Worm (Caenorhabditis elegans) whole organism, late embryonic: ENCODE measurements around the gene cbp-1.
A peak's percentile ranks its signal among the peaks of the same experiment; 100 is the strongest.

Experiments
- C08G9.2 ChIP-seq: sonication (generic microtip); optimal IDR thresholded peaks from 2 replicates; lab custom pipeline; 2016; ENCODE audit warnings: mild to moderate bottlenecking, missing genetic modification characterization, moderate library complexity, missing compliant biosample characterization
- T23F11.4 ChIP-seq: fragments of 200-800 bp; sonication (Bioruptor generic); optimal IDR thresholded peaks from 2 replicates; lab custom pipeline; 2018; ENCODE audit warnings: mild to moderate bottlenecking, missing genetic modification characterization, missing compliant biosample characterization
- Y22D7AL.16 ChIP-seq: sonication (generic microtip); optimal IDR thresholded peaks from 2 replicates; lab custom pipeline; 2016; ENCODE audit warnings: missing genetic modification characterization, missing compliant biosample characterization
- ama-1 ChIP-seq: fragments of 150-350 bp; optimal IDR thresholded peaks from 2 replicates; lab custom pipeline; 2014
- ceh-18 ChIP-seq: sonication (generic microtip); optimal IDR thresholded peaks from 2 replicates; lab custom pipeline; 2016; ENCODE audit warnings: missing genetic modification characterization, missing compliant biosample characterization
- ceh-2 ChIP-seq: sonication (generic microtip); optimal IDR thresholded peaks from 2 replicates; lab custom pipeline; 2016; ENCODE audit warnings: missing genotype, missing genetic modification characterization, missing compliant biosample characterization
- ceh-30 ChIP-seq: fragments of 150-350 bp; optimal IDR thresholded peaks from 2 replicates; lab custom pipeline; 2014; ENCODE audit warnings: missing biosample characterization, missing genetic modification characterization
- ceh-34 ChIP-seq: sonication (generic microtip); optimal IDR thresholded peaks from 2 replicates; lab custom pipeline; 2016; ENCODE audit warnings: mild to moderate bottlenecking, missing genetic modification characterization, missing compliant biosample characterization
- ceh-48 ChIP-seq: sonication (generic microtip); optimal IDR thresholded peaks from 2 replicates; lab custom pipeline; 2016; ENCODE audit warnings: missing genetic modification characterization, inconsistent platforms, missing compliant biosample characterization
- ceh-9 ChIP-seq: sonication (generic microtip); optimal IDR thresholded peaks from 2 replicates; lab custom pipeline; 2016; ENCODE audit warnings: mild to moderate bottlenecking, missing genetic modification characterization, inconsistent platforms, missing compliant biosample characterization
- dmd-4 ChIP-seq: sonication (generic microtip); optimal IDR thresholded peaks from 2 replicates; lab custom pipeline; 2016; ENCODE audit warnings: borderline replicate concordance, missing genetic modification characterization, missing compliant biosample characterization
- ets-4 ChIP-seq: sonication (generic microtip); optimal IDR thresholded peaks from 2 replicates; lab custom pipeline; 2016; ENCODE audit warnings: missing genetic modification characterization, missing compliant biosample characterization
- eyg-1 ChIP-seq: sonication (generic microtip); optimal IDR thresholded peaks from 2 replicates; lab custom pipeline; 2016; ENCODE audit warnings: missing genotype, missing genetic modification characterization, missing compliant biosample characterization
- fkh-6 ChIP-seq: sonication (generic microtip); optimal IDR thresholded peaks from 2 replicates; lab custom pipeline; 2016; ENCODE audit warnings: missing genetic modification characterization, missing compliant biosample characterization
- gmeb-2 ChIP-seq: sonication (generic microtip); optimal IDR thresholded peaks from 2 replicates; lab custom pipeline; 2016; ENCODE audit warnings: missing genetic modification characterization, inconsistent platforms, missing compliant biosample characterization
- hlh-30 ChIP-seq: sonication (generic microtip); optimal IDR thresholded peaks from 2 replicates; lab custom pipeline; 2017; ENCODE audit warnings: antibody characterized with exemption, missing genetic modification characterization, missing compliant biosample characterization; ENCODE audit not compliant: insufficient read depth
- hlh-6 ChIP-seq: sonication (generic microtip); optimal IDR thresholded peaks from 2 replicates; lab custom pipeline; 2016; ENCODE audit warnings: missing genotype, missing genetic modification characterization, missing compliant biosample characterization
- lim-6 ChIP-seq: sonication (generic microtip); optimal IDR thresholded peaks from 2 replicates; lab custom pipeline; 2016; ENCODE audit warnings: missing genetic modification characterization, missing compliant biosample characterization
- lin-11 ChIP-seq: fragments of 200-800 bp; sonication (Bioruptor generic); optimal IDR thresholded peaks from 2 replicates; lab custom pipeline; 2018; ENCODE audit warnings: mild to moderate bottlenecking, missing genetic modification characterization, missing compliant biosample characterization
- madf-2 ChIP-seq: sonication (generic microtip); optimal IDR thresholded peaks from 2 replicates; lab custom pipeline; 2017; ENCODE audit warnings: missing genetic modification characterization, missing compliant biosample characterization
- nfya-1 ChIP-seq: sonication (generic microtip); optimal IDR thresholded peaks from 2 replicates; lab custom pipeline; 2017; ENCODE audit warnings: missing genetic modification characterization, mild to moderate bottlenecking, missing compliant biosample characterization, antibody characterized with exemption, moderate library complexity
- npax-4 ChIP-seq: sonication (generic microtip); optimal IDR thresholded peaks from 2 replicates; lab custom pipeline; 2016; ENCODE audit warnings: missing genetic modification characterization, missing compliant biosample characterization
- pag-3 ChIP-seq: sonication (generic microtip); optimal IDR thresholded peaks from 2 replicates; lab custom pipeline; 2016; ENCODE audit warnings: missing compliant biosample characterization, missing genetic modification characterization, borderline replicate concordance
- pat-9 ChIP-seq: fragments of 200-800 bp; sonication (Bioruptor generic); optimal IDR thresholded peaks from 2 replicates; lab custom pipeline; 2018; ENCODE audit warnings: mild to moderate bottlenecking, missing genetic modification characterization, moderate library complexity, missing compliant biosample characterization
- pqm-1 ChIP-seq: sonication (generic microtip); optimal IDR thresholded peaks from 2 replicates; lab custom pipeline; 2016; ENCODE audit warnings: missing genetic modification characterization, missing compliant biosample characterization
- pros-1 ChIP-seq: fragments of 150-350 bp; optimal IDR thresholded peaks from 2 replicates; lab custom pipeline; 2014; ENCODE audit warnings: missing biosample characterization, missing genetic modification reagents, missing genetic modification characterization
- ref-2 ChIP-seq: sonication (generic microtip); optimal IDR thresholded peaks from 2 replicates; lab custom pipeline; 2016; ENCODE audit warnings: missing genetic modification characterization, missing compliant biosample characterization
- rnt-1 ChIP-seq: sonication (generic microtip); optimal IDR thresholded peaks from 2 replicates; lab custom pipeline; 2016; ENCODE audit warnings: missing genetic modification characterization, missing compliant biosample characterization
- sdc-2 ChIP-seq: sonication (generic microtip); optimal IDR thresholded peaks from 2 replicates; lab custom pipeline; 2016; ENCODE audit warnings: missing genotype, missing genetic modification characterization, missing compliant biosample characterization
- sox-2 ChIP-seq: fragments of 200-800 bp; sonication (Bioruptor generic); IDR thresholded peaks from 2 replicates; pipeline ENCODE4 v1.3.6; 2022; ENCODE audit warnings: missing genetic modification reagents, missing genetic modification characterization, missing compliant biosample characterization
- tbx-2 ChIP-seq: sonication (generic microtip); optimal IDR thresholded peaks from 2 replicates; lab custom pipeline; 2016; ENCODE audit warnings: missing genetic modification characterization, missing compliant biosample characterization
- tbx-7 ChIP-seq: sonication (generic microtip); optimal IDR thresholded peaks from 2 replicates; lab custom pipeline; 2016; ENCODE audit warnings: missing genotype, missing genetic modification characterization, missing compliant biosample characterization
- unc-55 ChIP-seq: sonication (generic microtip); optimal IDR thresholded peaks from 2 replicates; lab custom pipeline; 2017; ENCODE audit warnings: missing biosample characterization, missing genetic modification reagents, missing genetic modification characterization
- ztf-16 ChIP-seq: sonication (generic microtip); optimal IDR thresholded peaks from 2 replicates; lab custom pipeline; 2017; ENCODE audit warnings: missing genetic modification characterization, missing compliant biosample characterization

Gene cbp-1

ce11 chrIII:9741985-9742384 lies 24.3 kb upstream of the cbp-1 start (continued):
- TF ChIP-seq lim-6 (tag; lab: Kevin White, UChicago) (no peak), unc-55 (GFP tag; lab: Kevin White, UChicago) (peak; percentile 57), nfya-1 (tag; lab: Kevin White, UChicago) (peak; percentile 0), tbx-2 (tag; lab: Kevin White, UChicago) (peak; percentile 2), tbx-7 (tag; lab: Kevin White, UChicago) (no peak)

- no peak for TF ChIP-seq T23F11.4 (GFP tag; lab: Kevin White, UChicago)
- no peak for TF ChIP-seq eyg-1 (tag; lab: Kevin White, UChicago)
- no peak for TF ChIP-seq pag-3
- no peak for TF ChIP-seq ztf-16
- no peak for TF ChIP-seq npax-4 (tag; lab: Kevin White, UChicago)
- no peak for TF ChIP-seq lin-11 (tag; lab: Kevin White, UChicago)
- TF ChIP-seq pat-9 (tag; lab: Kevin White, UChicago), result no peak
- no peak for TF ChIP-seq pqm-1 (tag; lab: Kevin White, UChicago)
- no peak for TF ChIP-seq dmd-4 (tag; lab: Kevin White, UChicago)
- TF ChIP-seq gmeb-2 (tag; lab: Kevin White, UChicago), result no peak
- no peak for TF ChIP-seq ceh-30 (tag; lab: Kevin White, UChicago)
- TF ChIP-seq hlh-30, result no peak
- no peak for TF ChIP-seq lim-6 (tag; lab: Kevin White, UChicago)
- no peak for TF ChIP-seq fkh-6 (tag; lab: Kevin White, UChicago)
- no peak for TF ChIP-seq madf-2 (tag; lab: Kevin White, UChicago)
- no peak for TF ChIP-seq ceh-48
- no peak for TF ChIP-seq Y22D7AL.16 (tag; lab: Kevin White, UChicago)
- TF ChIP-seq, all 69 proteins: peak for 0
These were observed 23.1 kb upstream of the cbp-1 start, which contains the start of gene T05G5.1 for ce11 chrIII:9743239-9743638. Gene T05G5.1, minus strand, starts transcription at chrIII:9743339.

ce11 chrIII:9744525-9744924 lies 21.8 kb upstream of the cbp-1 start:
- TF ChIP-seq unc-55 (GFP tag; lab: Kevin White, UChicago) (peak; percentile 14), ceh-2 (tag; lab: Kevin White, UChicago) (no peak), ceh-18 (tag; lab: Kevin White, UChicago) (peak; percentile 3)

- TF ChIP-seq rnt-1 (tag; lab: Kevin White, UChicago) (peak; percentile 5), ceh-9 (tag; lab: Kevin White, UChicago) (no peak), ref-2 (tag; lab: Kevin White, UChicago) (peak; percentile 22), ets-4 (tag; lab: Kevin White, UChicago) (no peak), pros-1 (tag; lab: Kevin White, UChicago) (no peak), hlh-6 (no peak), ceh-48 (no peak), sox-2 (GFP tag; lab: Robert Waterston, UW) (no peak), fkh-6 (tag; lab: Kevin White, UChicago) (no peak), nfya-1 (tag; lab: Kevin White, UChicago) (peak; percentile 11), ama-1 (lab: Kevin White, UChicago) (no peak), sdc-2 (tag; lab: Kevin White, UChicago) (no peak), ceh-34 (tag; lab: Kevin White, UChicago) (peak; percentile 4)
These were observed 20.9 kb upstream of the cbp-1 start for ce11 chrIII:9745333-9745897.

ce11 chrIII:9746665-9747064 lies 19.6 kb upstream of the cbp-1 start:
- TF ChIP-seq C08G9.2, result no peak
- TF ChIP-seq, all 69 proteins: peak for 0
